Fruit fly (Drosophila melanogaster): ENCODE results near the gene CG10600.

The CG10600 gene

dm6 chr2L:18857635-18858059 lies 18.2 kb upstream of the CG10600 start (continued):
- peak; percentile 81 for TF ChIP-seq peb (GFP tag; IDR thresholded peaks at IDR 0.05)
- TF ChIP-seq CG4854 (GFP tag; optimal IDR thresholded peaks at IDR 0.05), result peak; percentile 47
- TF ChIP-seq CG15696 (tag; optimal IDR thresholded peaks at IDR 0.05), result peak; percentile 80
- peak; percentile 65 for TF ChIP-seq gt (GFP tag; IDR thresholded peaks at IDR 0.05)
- TF ChIP-seq phol (tag; optimal IDR thresholded peaks at IDR 0.05), result peak; percentile 94
- peak; percentile 92 for TF ChIP-seq grau (tag; optimal IDR thresholded peaks at IDR 0.05)
- TF ChIP-seq CG17361 (GFP tag; IDR thresholded peaks at IDR 0.05), result peak; percentile 90
- no peak for TF ChIP-seq Hr39 (optimal IDR thresholded peaks at IDR 0.05)
- TF ChIP-seq ranshi (GFP tag; IDR thresholded peaks at IDR 0.05), result peak; percentile 87
- TF ChIP-seq crp (GFP tag; optimal IDR thresholded peaks at IDR 0.05), result peak in 1 of 2 experiments; percentile 71
- peak; percentile 87 for TF ChIP-seq CG13775 (GFP tag; optimal IDR thresholded peaks at IDR 0.05)
- TF ChIP-seq CG11695 (GFP tag; IDR thresholded peaks at IDR 0.05), result peak; percentile 88
- no peak for TF ChIP-seq knrl (GFP tag; IDR thresholded peaks at IDR 0.05; ENCODE audit: partially characterized antibody)
- TF ChIP-seq H2.0 (GFP tag; IDR thresholded peaks at IDR 0.05), result peak; percentile 92
- TF ChIP-seq Opbp (GFP tag; IDR thresholded peaks at IDR 0.05; ENCODE audit: partially characterized antibody), result no peak
- peak; percentile 60 for TF ChIP-seq Ets97D (GFP tag; optimal IDR thresholded peaks at IDR 0.05)
- peak; percentile 86 for TF ChIP-seq Gug (GFP tag; IDR thresholded peaks at IDR 0.05)
- TF ChIP-seq mam (GFP tag; optimal IDR thresholded peaks at IDR 0.05), result peak; percentile 95
- TF ChIP-seq bab2 (GFP tag; optimal IDR thresholded peaks at IDR 0.05), result peak; percentile 93
- TF ChIP-seq Xrp1 (GFP tag; IDR thresholded peaks at IDR 0.05), result peak; percentile 94
- TF ChIP-seq MTF-1 (GFP tag; optimal IDR thresholded peaks at IDR 0.05; ENCODE audit: borderline replicate concordance), result peak; percentile 80
- TF ChIP-seq disco-r (GFP tag; optimal IDR thresholded peaks at IDR 0.05), result peak; percentile 76
- peak; percentile 72 for TF ChIP-seq CG4617 (GFP tag; optimal IDR thresholded peaks at IDR 0.05; ENCODE audit: borderline replicate concordance)
- TF ChIP-seq eve (GFP tag; optimal IDR thresholded peaks at IDR 0.05), result no peak
- TF ChIP-seq crol (GFP tag; IDR thresholded peaks at IDR 0.05), result no peak; the same call in 1 of the 2 replicates
- peak; percentile 80 for TF ChIP-seq da (GFP tag; optimal IDR thresholded peaks at IDR 0.05)
- peak; percentile 95 for TF ChIP-seq CG12659 (GFP tag; optimal IDR thresholded peaks at IDR 0.05)
- TF ChIP-seq psq (GFP tag; optimal IDR thresholded peaks at IDR 0.05), result peak; percentile 74
- TF ChIP-seq CoRest (tag; optimal IDR thresholded peaks at IDR 0.05), result peak; percentile 94
- peak; percentile 94 for TF ChIP-seq corto (GFP tag; optimal IDR thresholded peaks at IDR 0.05)
- TF ChIP-seq ham (GFP tag; IDR thresholded peaks at IDR 0.05), result 0 out of 2 replicates have a peak, but pooled peaks have one; percentile 41
- TF ChIP-seq Hr78 (GFP tag; optimal IDR thresholded peaks at IDR 0.05), result no peak
- peak; percentile 62 for TF ChIP-seq CG1647 (GFP tag; optimal IDR thresholded peaks at IDR 0.05)
- no peak for TF ChIP-seq Eip74EF (GFP tag; optimal IDR thresholded peaks at IDR 0.05)
- TF ChIP-seq CG10431 (GFP tag; optimal IDR thresholded peaks at IDR 0.05), result peak; percentile 77
- peak; percentile 75 for TF ChIP-seq Hmx (GFP tag; optimal IDR thresholded peaks at IDR 0.05)
- peak; percentile 61 for TF ChIP-seq eyg (GFP tag; optimal IDR thresholded peaks at IDR 0.05)
- TF ChIP-seq sens (GFP tag), result peak; percentile 97

DNA sequence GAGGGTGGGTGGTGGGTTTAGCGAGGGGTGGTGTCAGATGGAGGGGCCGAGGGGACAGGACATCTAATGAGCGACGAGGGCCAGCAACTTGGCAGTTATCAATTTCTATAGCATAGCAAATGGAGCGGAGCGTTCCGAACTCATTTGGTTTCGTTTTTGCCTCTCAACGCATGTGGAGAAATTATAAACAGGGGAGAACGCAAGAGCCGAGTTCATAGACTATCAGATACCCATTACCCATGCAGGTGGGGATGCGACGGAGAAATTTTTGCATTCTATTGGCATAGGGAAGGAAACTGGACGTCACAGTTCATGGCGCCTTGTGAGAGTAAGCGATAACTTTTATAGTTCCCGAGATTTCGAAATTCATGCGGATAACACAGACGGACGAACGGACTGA lies 12.8 kb upstream of the CG10600 start:
- TF ChIP-seq HLH4C (GFP tag; IDR thresholded peaks at IDR 0.05; ENCODE audit: partially characterized antibody) (peak; percentile 61), CG32532 (GFP tag; IDR thresholded peaks at IDR 0.05) (0 out of 2 replicates have a peak, but pooled peaks have one; percentile 24), CG14860 (GFP tag; IDR thresholded peaks at IDR 0.05; ENCODE audit: partially characterized antibody) (peak; percentile 53; the same call in 1 of the 3 replicates), Ssrp (tag; optimal IDR thresholded peaks at IDR 0.05) (no peak), nom (GFP tag; optimal IDR thresholded peaks at IDR 0.05) (no peak)

Measured in whole organism, embryonic.